Worm (Caenorhabditis elegans) whole organism, L4 larva: ENCODE measurements around the gene K04G11.1.

Experiments used
- D1046.2 ChIP-seq: fragments of 200-800 bp; sonication (Bioruptor generic); IDR thresholded peaks from 2 replicates; pipeline ENCODE4 v1.3.6; 2022; ENCODE audit warnings: missing genetic modification characterization, missing compliant biosample characterization
- F26F4.8 ChIP-seq: fragments of 200-800 bp; sonication (Bioruptor generic); conservative IDR thresholded peaks from 2 replicates; pipeline ENCODE4 v1.3.6; 2022; ENCODE audit warnings: missing genetic modification characterization, missing compliant biosample characterization
- F37D6.2 ChIP-seq: sonication (generic microtip); optimal IDR thresholded peaks from 2 replicates; lab custom pipeline; 2016; ENCODE audit warnings: mild to moderate bottlenecking, missing genetic modification characterization, missing compliant biosample characterization
- F49E8.2 ChIP-seq: sonication (generic microtip); optimal IDR thresholded peaks from 2 replicates; lab custom pipeline; 2016; ENCODE audit warnings: missing compliant biosample characterization, mild to moderate bottlenecking, missing genetic modification characterization, borderline replicate concordance
- R02D3.7 ChIP-seq: fragments of 150-350 bp; sonication (generic microtip); optimal IDR thresholded peaks from 3 replicates; lab custom pipeline; 2014; ENCODE audit warnings: missing biosample characterization, missing genetic modification characterization
- T26A8.4 ChIP-seq: fragments of 200-800 bp; sonication (Bioruptor generic); IDR thresholded peaks from 2 replicates; pipeline ENCODE4 v1.3.6; 2022; ENCODE audit warnings: missing genetic modification characterization, missing compliant biosample characterization
- Y105C5A.15 ChIP-seq: fragments of 200-800 bp; sonication (Bioruptor generic); IDR thresholded peaks from 2 replicates; pipeline ENCODE4 v1.3.6; 2022; ENCODE audit warnings: missing genetic modification characterization, missing compliant biosample characterization
- Y5F2A.4 ChIP-seq: fragments of 200-800 bp; sonication (Bioruptor generic); optimal IDR thresholded peaks from 2 replicates; lab custom pipeline; 2018; ENCODE audit warnings: mild to moderate bottlenecking, missing genetic modification characterization, missing compliant biosample characterization
- Y75B8A.6 ChIP-seq: fragments of 200-800 bp; sonication (Bioruptor generic); IDR thresholded peaks from 2 replicates; pipeline ENCODE4 v1.3.6; 2022; ENCODE audit warnings: missing genetic modification reagents, missing genetic modification characterization, missing compliant biosample characterization
- ZK546.5 ChIP-seq, 2 experiments: sonication (generic microtip); optimal IDR thresholded peaks; 2 replicates each; lab custom pipeline; 2017; ENCODE audit warnings: missing biosample characterization in 2 of 2, missing genetic modification characterization in 2 of 2
- aha-1 ChIP-seq: fragments of 150-350 bp; peaks from one replicate; lab custom pipeline; 2014; ENCODE audit warnings: missing biosample characterization, missing genetic modification characterization
- attf-4 ChIP-seq: sonication (generic microtip); optimal IDR thresholded peaks from 3 replicates; lab custom pipeline; 2017; ENCODE audit warnings: missing biosample characterization, missing genetic modification characterization
- ceh-28 ChIP-seq: fragments of 150-350 bp; optimal IDR thresholded peaks from 2 replicates; lab custom pipeline; 2014; ENCODE audit warnings: missing biosample characterization, missing genetic modification reagents, missing genetic modification characterization
- ceh-32 ChIP-seq: sonication (generic microtip); optimal IDR thresholded peaks from 2 replicates; lab custom pipeline; 2016; ENCODE audit warnings: mild to moderate bottlenecking, missing genetic modification characterization, missing compliant biosample characterization; ENCODE audit not compliant: poor library complexity
- ceh-62 ChIP-seq: sonication (generic microtip); optimal IDR thresholded peaks from 2 replicates; lab custom pipeline; 2017; ENCODE audit warnings: missing biosample characterization, missing genetic modification characterization
- ctbp-1 ChIP-seq: fragments of 200-800 bp; sonication (Bioruptor generic); IDR thresholded peaks from 2 replicates; pipeline ENCODE4 v1.3.6; 2022; ENCODE audit warnings: missing genetic modification reagents, missing genetic modification characterization, missing compliant biosample characterization
- daf-12 ChIP-seq: fragments of 150-350 bp; optimal IDR thresholded peaks from 2 replicates; lab custom pipeline; 2014; ENCODE audit warnings: missing biosample characterization, missing genetic modification reagents, missing genetic modification characterization
- daf-8 ChIP-seq: fragments of 200-800 bp; sonication (Bioruptor generic); IDR thresholded peaks from 2 replicates; pipeline ENCODE4 v1.3.6; 2022; ENCODE audit warnings: missing genetic modification characterization, missing compliant biosample characterization
- dmd-9 ChIP-seq: fragments of 200-800 bp; sonication (Bioruptor generic); IDR thresholded peaks from 2 replicates; pipeline ENCODE4 v1.3.6; 2022; ENCODE audit warnings: missing genetic modification reagents, missing genetic modification characterization, missing compliant biosample characterization
- duxl-1 ChIP-seq: sonication (generic microtip); optimal IDR thresholded peaks from 2 replicates; lab custom pipeline; 2016; ENCODE audit warnings: mild to moderate bottlenecking, missing genetic modification characterization, moderate library complexity, missing compliant biosample characterization; ENCODE audit not compliant: poor library complexity
- dve-1 ChIP-seq: sonication (generic microtip); optimal IDR thresholded peaks from 2 replicates; lab custom pipeline; 2017; ENCODE audit warnings: antibody characterized with exemption, mild to moderate bottlenecking, missing genetic modification characterization, missing compliant biosample characterization; ENCODE audit not compliant: insufficient read depth
- egl-43 ChIP-seq: fragments of 200-800 bp; sonication (Bioruptor generic); IDR thresholded peaks from 2 replicates; pipeline ENCODE4 v1.3.6; 2022; ENCODE audit warnings: missing genetic modification reagents, missing genetic modification characterization, missing compliant biosample characterization
- fkh-10 ChIP-seq: fragments of 150-350 bp; optimal IDR thresholded peaks from 2 replicates; lab custom pipeline; 2014; ENCODE audit warnings: missing biosample characterization, missing genetic modification reagents, missing genetic modification characterization
- fos-1 ChIP-seq: fragments of 150-350 bp; optimal IDR thresholded peaks from 2 replicates; lab custom pipeline; 2014; ENCODE audit warnings: missing biosample characterization, missing genetic modification characterization
- lim-7 ChIP-seq: fragments of 200-800 bp; sonication (Bioruptor generic); IDR thresholded peaks from 2 replicates; pipeline ENCODE4 v1.3.6; 2022; ENCODE audit warnings: missing genetic modification characterization, missing compliant biosample characterization
- lin-13 ChIP-seq: fragments of 150-350 bp; optimal IDR thresholded peaks from 2 replicates; lab custom pipeline; 2014; ENCODE audit warnings: missing biosample characterization, missing genetic modification reagents, missing genetic modification characterization
- lin-15B ChIP-seq: fragments of 150-350 bp; sonication (generic microtip); optimal IDR thresholded peaks from 3 replicates; lab custom pipeline; 2014; ENCODE audit warnings: missing biosample characterization, missing genetic modification characterization
- lir-3 ChIP-seq: sonication (generic microtip); optimal IDR thresholded peaks from 2 replicates; lab custom pipeline; 2016; ENCODE audit warnings: mild to moderate bottlenecking, missing genetic modification characterization, missing compliant biosample characterization
- lsy-2 ChIP-seq, 2 experiments: fragments of 150-350 bp in 1 of 2; sonication (generic microtip) in 1 of 2; optimal IDR thresholded peaks; 2 replicates each; lab custom pipeline; 2014 to 2017; ENCODE audit warnings: missing biosample characterization in 2 of 2, missing genetic modification characterization in 2 of 2
- madf-9 ChIP-seq: fragments of 200-800 bp; sonication (Bioruptor generic); conservative IDR thresholded peaks from 2 replicates; pipeline ENCODE4 v1.3.6; 2022; ENCODE audit warnings: missing genetic modification reagents, missing genetic modification characterization, missing compliant biosample characterization
- mes-2 ChIP-seq: sonication (generic microtip); optimal IDR thresholded peaks from 2 replicates; lab custom pipeline; 2016; ENCODE audit warnings: missing genotype, mild to moderate bottlenecking, missing genetic modification characterization, missing compliant biosample characterization; ENCODE audit not compliant: poor library complexity, severe bottlenecking
- mxl-2 ChIP-seq: fragments of 200-800 bp; sonication (Bioruptor generic); conservative IDR thresholded peaks from 2 replicates; pipeline ENCODE4 v1.3.6; 2022; ENCODE audit warnings: missing genetic modification reagents, missing genetic modification characterization, missing compliant biosample characterization
- nhr-237 ChIP-seq: sonication (generic microtip); optimal IDR thresholded peaks from 2 replicates; lab custom pipeline; 2017; ENCODE audit warnings: missing biosample characterization, missing genetic modification characterization
- nhr-28 ChIP-seq: fragments of 150-350 bp; optimal IDR thresholded peaks from 2 replicates; lab custom pipeline; 2014; ENCODE audit warnings: missing biosample characterization, missing genetic modification characterization
- nhr-41 ChIP-seq: fragments of 200-800 bp; sonication (Bioruptor generic); IDR thresholded peaks from 2 replicates; pipeline ENCODE4 v1.3.6; 2022; ENCODE audit warnings: missing genetic modification reagents, missing genetic modification characterization, missing compliant biosample characterization
- nhr-42 ChIP-seq: fragments of 200-800 bp; sonication (Bioruptor generic); IDR thresholded peaks from 2 replicates; pipeline ENCODE4 v1.3.6; 2022; ENCODE audit warnings: missing genetic modification characterization, missing compliant biosample characterization
- nhr-48 ChIP-seq: sonication (generic microtip); optimal IDR thresholded peaks from 2 replicates; lab custom pipeline; 2016; ENCODE audit warnings: mild to moderate bottlenecking, missing genetic modification characterization, missing compliant biosample characterization
- nhr-76 ChIP-seq: fragments of 150-350 bp; optimal IDR thresholded peaks from 2 replicates; lab custom pipeline; 2014; ENCODE audit warnings: missing biosample characterization, missing genetic modification characterization
- php-3 ChIP-seq: fragments of 200-800 bp; sonication (Bioruptor generic); IDR thresholded peaks from 2 replicates; pipeline ENCODE4 v1.3.6; 2022; ENCODE audit warnings: missing genetic modification reagents, missing genetic modification characterization, missing compliant biosample characterization
- saeg-2 ChIP-seq: fragments of 200-800 bp; sonication (Bioruptor generic); IDR thresholded peaks from 2 replicates; pipeline ENCODE4 v1.3.6; 2022; ENCODE audit warnings: missing genetic modification reagents, missing genetic modification characterization, missing compliant biosample characterization
- skn-1 ChIP-seq: fragments of 150-350 bp; optimal IDR thresholded peaks from 2 replicates; lab custom pipeline; 2014; ENCODE audit warnings: missing biosample characterization, missing genetic modification characterization
- snpc-4 ChIP-seq: fragments of 150-350 bp; optimal IDR thresholded peaks from 2 replicates; lab custom pipeline; 2014; ENCODE audit warnings: missing biosample characterization, missing genetic modification characterization
- tag-97 ChIP-seq: fragments of 200-800 bp; sonication (Bioruptor generic); IDR thresholded peaks from 2 replicates; pipeline ENCODE4 v1.3.6; 2022; ENCODE audit warnings: missing genetic modification characterization, missing compliant biosample characterization
- unc-130 ChIP-seq: sonication (generic microtip); optimal IDR thresholded peaks from 2 replicates; lab custom pipeline; 2016; ENCODE audit warnings: missing genetic modification reagents, missing genetic modification characterization, missing compliant biosample characterization
- unc-39 ChIP-seq: sonication (generic microtip); optimal IDR thresholded peaks from 2 replicates; lab custom pipeline; 2017; ENCODE audit warnings: missing biosample characterization, missing genetic modification characterization
- unc-62 ChIP-seq, 3 experiments: fragments of 150-350 bp in 1 of 3; sonication (generic microtip); optimal IDR thresholded peaks in 2 of 3; peaks in 1 of 3; 1 replicate in 1 of 3; 2 replicates in 2 of 3; lab custom pipeline; 2014 to 2017; ENCODE audit warnings: missing biosample characterization in 3 of 3, missing genetic modification characterization in 3 of 3, missing genetic modification reagents in 3 of 3, missing genotype in 1 of 3
- vab-7 ChIP-seq: fragments of 200-800 bp; sonication (Bioruptor generic); IDR thresholded peaks from 2 replicates; pipeline ENCODE4 v1.3.6; 2022; ENCODE audit warnings: missing genetic modification reagents, missing genetic modification characterization, missing compliant biosample characterization
- zag-1 ChIP-seq: fragments of 150-350 bp; optimal IDR thresholded peaks from 2 replicates; lab custom pipeline; 2014; ENCODE audit warnings: missing biosample characterization, missing genetic modification characterization
- zfp-2 ChIP-seq: sonication (generic microtip); optimal IDR thresholded peaks from 2 replicates; lab custom pipeline; 2016; ENCODE audit warnings: mild to moderate bottlenecking, missing genetic modification characterization, missing compliant biosample characterization
- zfp-3 ChIP-seq: fragments of 200-800 bp; sonication (Bioruptor generic); conservative IDR thresholded peaks from 2 replicates; pipeline ENCODE4 v1.3.6; 2022; ENCODE audit warnings: missing genetic modification reagents, missing genetic modification characterization, missing compliant biosample characterization
- zip-11 ChIP-seq: fragments of 200-800 bp; sonication (Bioruptor generic); IDR thresholded peaks from 2 replicates; pipeline ENCODE4 v1.3.6; 2022; ENCODE audit warnings: missing genetic modification characterization, missing compliant biosample characterization
- ztf-7 ChIP-seq: fragments of 150-350 bp; optimal IDR thresholded peaks from 2 replicates; lab custom pipeline; 2014; ENCODE audit warnings: missing biosample characterization, missing genetic modification characterization

The K04G11.1 gene

ce11 chrX:14297209-14297608 lies 38.1 kb upstream of the K04G11.1 start:
- TF ChIP-seq fkh-10 (GFP tag; lab: Kevin White, UChicago) (peak; percentile 66), lir-3 (tag; lab: Kevin White, UChicago) (no peak), zip-11 (GFP tag; lab: Robert Waterston, UW) (no peak), egl-43 (GFP tag; lab: Robert Waterston, UW) (peak; percentile 79), F49E8.2 (tag; lab: Kevin White, UChicago) (no peak), nhr-28 (tag; lab: Kevin White, UChicago) (peak; percentile 47), skn-1 (tag; lab: Kevin White, UChicago) (no peak), snpc-4 (tag; lab: Kevin White, UChicago) (no peak), daf-12 (tag; lab: Kevin White, UChicago) (no peak), T26A8.4 (GFP tag; lab: Robert Waterston, UW) (0 out of 2 replicates have a peak, but pooled peaks have one; percentile 61), dve-1 (tag; lab: Kevin White, UChicago) (peak; percentile 78), ceh-62 (tag; lab: Kevin White, UChicago) (no peak), lsy-2 (tag; optimal IDR thresholded peaks at IDR 0.05; lab: Kevin White, UChicago) (peak; percentile 63 to 71), vab-7 (GFP tag; lab: Robert Waterston, UW) (no peak), php-3 (GFP tag; lab: Robert Waterston, UW) (no peak), F37D6.2 (peak; percentile 43), nhr-42 (no peak), fos-1 (tag; lab: Kevin White, UChicago) (no peak), mxl-2 (GFP tag; lab: Robert Waterston, UW) (no peak), nhr-76 (tag; lab: Kevin White, UChicago) (no peak), lin-15B (tag; lab: Kevin White, UChicago) (no peak), dmd-9 (GFP tag; lab: Robert Waterston, UW) (no peak), tag-97 (GFP tag; lab: Robert Waterston, UW) (no peak), Y5F2A.4 (GFP tag; lab: Kevin White, UChicago) (no peak), attf-4 (tag; lab: Kevin White, UChicago) (no peak), nhr-41 (GFP tag; lab: Robert Waterston, UW) (no peak), ctbp-1 (GFP tag; lab: Robert Waterston, UW) (peak; percentile 63; the same call in 1 of the 2 replicates), Y105C5A.15 (GFP tag; lab: Robert Waterston, UW) (no peak), aha-1 (tag; lab: Kevin White, UChicago) (no peak), lim-7 (peak; percentile 46; the same call in 1 of the 2 replicates), unc-62 (GFP tag; optimal IDR thresholded peaks at IDR 0.05 in 1 of 2; lab: Kevin White, UChicago) (peak in 1 of 2 experiments; percentile 99), unc-62 (tag; optimal IDR thresholded peaks at IDR 0.05; lab: Kevin White, UChicago) (no peak), R02D3.7 (tag; lab: Kevin White, UChicago) (no peak), ztf-7 (tag; lab: Kevin White, UChicago) (no peak), unc-130 (no peak), ZK546.5 (tag; optimal IDR thresholded peaks at IDR 0.05; lab: Kevin White, UChicago) (no peak), nhr-237 (tag; lab: Kevin White, UChicago) (no peak), madf-9 (GFP tag; lab: Robert Waterston, UW) (peak; percentile 46; the same call in 1 of the 2 replicates), ceh-32 (tag; lab: Kevin White, UChicago) (no peak), lin-13 (GFP tag; lab: Kevin White, UChicago) (no peak), F26F4.8 (no peak), duxl-1 (peak; percentile 69), saeg-2 (no peak), unc-39 (tag; lab: Kevin White, UChicago) (no peak), zfp-2 (tag; lab: Kevin White, UChicago) (no peak), zag-1 (tag; lab: Kevin White, UChicago) (no peak), D1046.2 (GFP tag; lab: Robert Waterston, UW) (no peak), Y75B8A.6 (GFP tag; lab: Robert Waterston, UW) (no peak), zfp-3 (GFP tag; lab: Robert Waterston, UW) (no peak), daf-8 (GFP tag; lab: Robert Waterston, UW) (no peak), ceh-28 (tag; lab: Kevin White, UChicago) (peak; percentile 83), nhr-48 (tag; lab: Kevin White, UChicago) (peak; percentile 37), mes-2 (tag; lab: Kevin White, UChicago) (peak; percentile 72)
